Worm (Caenorhabditis elegans) whole organism, young adult: ENCODE results near the gene vang-1.
A peak's percentile ranks its signal among the peaks of the same experiment; 100 is the strongest.

Experiments used
- C17E4.6 ChIP-seq: fragments of 200-800 bp; sonication (Bioruptor generic); IDR thresholded peaks from 2 replicates; pipeline ENCODE4 v1.3.6; 2022; ENCODE audit warnings: missing genetic modification reagents, missing genetic modification characterization, missing compliant biosample characterization
- F49E8.2 ChIP-seq: sonication (generic microtip); optimal IDR thresholded peaks from 3 replicates; lab custom pipeline; 2017; ENCODE audit warnings: missing genetic modification characterization, mild to moderate bottlenecking, missing compliant biosample characterization, antibody characterized with exemption, moderate library complexity; ENCODE audit not compliant: insufficient read depth
- Y53G8AR.9 ChIP-seq: fragments of 200-800 bp; sonication (Bioruptor generic); conservative IDR thresholded peaks from 2 replicates; pipeline ENCODE4 v1.3.6; 2022; ENCODE audit warnings: missing genetic modification reagents, missing genetic modification characterization, missing compliant biosample characterization
- ama-1 ChIP-seq, 3 experiments: fragments of 150-350 bp in 1 of 3; sonication (generic microtip) in 2 of 3; optimal IDR thresholded peaks; 2 replicates each; lab custom pipeline; 2014 to 2018; ENCODE audit warnings: missing biosample characterization in 2 of 3, missing genetic modification characterization in 2 of 3, missing genetic modification reagents in 2 of 3
- ceh-40 ChIP-seq: fragments of 200-800 bp; sonication (Bioruptor generic); IDR thresholded peaks from 2 replicates; pipeline ENCODE4 v1.3.6; 2022; ENCODE audit warnings: missing genetic modification characterization, missing compliant biosample characterization
- efl-1 ChIP-seq: fragments of 150-350 bp; optimal IDR thresholded peaks from 2 replicates; lab custom pipeline; 2014; ENCODE audit warnings: missing biosample characterization, missing genetic modification reagents, missing genetic modification characterization
- egrh-3 ChIP-seq: fragments of 200-800 bp; sonication (Bioruptor generic); IDR thresholded peaks from 2 replicates; pipeline ENCODE4 v1.3.6; 2022; ENCODE audit warnings: missing genetic modification reagents, missing genetic modification characterization, missing compliant biosample characterization
- ets-4 ChIP-seq: fragments of 200-800 bp; sonication (Bioruptor generic); optimal IDR thresholded peaks from 2 replicates; lab custom pipeline; 2018; ENCODE audit warnings: mild to moderate bottlenecking, missing genetic modification characterization, missing compliant biosample characterization
- hsf-1 ChIP-seq: fragments of 200-800 bp; sonication (Bioruptor generic); IDR thresholded peaks from 2 replicates; pipeline ENCODE4 v1.3.6; 2022; ENCODE audit warnings: missing genetic modification reagents, missing genetic modification characterization, missing compliant biosample characterization
- lin-26 ChIP-seq: fragments of 200-800 bp; sonication (Bioruptor generic); IDR thresholded peaks from 2 replicates; pipeline ENCODE4 v1.3.6; 2022; ENCODE audit warnings: missing genetic modification reagents, missing genetic modification characterization, missing compliant biosample characterization
- lin-35 ChIP-seq, 3 experiments: fragments of 150-350 bp in 2 of 3; sonication (generic microtip) in 1 of 3; optimal IDR thresholded peaks; 2 replicates each; lab custom pipeline; 2014 to 2018; ENCODE audit warnings: missing biosample characterization in 3 of 3, missing genetic modification characterization in 3 of 3, missing genetic modification reagents in 3 of 3
- mes-4 ChIP-seq: sonication (generic microtip); optimal IDR thresholded peaks from 2 replicates; lab custom pipeline; 2016; ENCODE audit warnings: missing genotype, missing genetic modification characterization, missing compliant biosample characterization
- snpc-4 ChIP-seq, 5 experiments: fragments of 150-350 bp in 1 of 5; sonication (generic microtip) in 4 of 5; optimal IDR thresholded peaks; 2 replicates each; lab custom pipeline; 2014 to 2018; ENCODE audit warnings: missing genetic modification characterization in 5 of 5, missing biosample characterization in 3 of 5, antibody characterized with exemption in 2 of 5, mild to moderate bottlenecking in 2 of 5, missing compliant biosample characterization in 2 of 5, missing genotype in 2 of 5, moderate library complexity in 2 of 5, missing genetic modification reagents in 1 of 5

- TF ChIP-seq egrh-3 (GFP tag; lab: Robert Waterston, UW), result no peak
- TF ChIP-seq ets-4, result no peak
- no peak for TF ChIP-seq lin-35 (GFP tag; optimal IDR thresholded peaks at IDR 0.05; lab: Kevin White, UChicago)
- no peak for TF ChIP-seq mes-4
- no peak for TF ChIP-seq Y53G8AR.9 (GFP tag; lab: Robert Waterston, UW)
- no peak for TF ChIP-seq ceh-40 (GFP tag; lab: Robert Waterston, UW)
- no peak for TF ChIP-seq efl-1 (GFP tag; lab: Kevin White, UChicago)
- TF ChIP-seq snpc-4 (GFP tag; optimal IDR thresholded peaks at IDR 0.05; lab: Kevin White, UChicago), result no peak
- TF ChIP-seq snpc-4 (tag; optimal IDR thresholded peaks at IDR 0.05; lab: Kevin White, UChicago), result no peak
- TF ChIP-seq C17E4.6, result no peak
- peak; percentile 64 for TF ChIP-seq ama-1 (optimal IDR thresholded peaks at IDR 0.05; lab: Kevin White, UChicago)
- TF ChIP-seq ama-1 (GFP tag; optimal IDR thresholded peaks at IDR 0.05; lab: Kevin White, UChicago), result no peak
- no peak for TF ChIP-seq F49E8.2 (tag; lab: Kevin White, UChicago)
- TF ChIP-seq lin-26 (GFP tag; lab: Robert Waterston, UW), result 0 out of 2 replicates have a peak, but pooled peaks have one; percentile 38
- no peak for TF ChIP-seq hsf-1 (GFP tag; lab: Robert Waterston, UW)
Measured at ce11 chrX:2890041-2890650, 4.5 kb downstream of the vang-1 start.
